Worm (Caenorhabditis elegans) whole organism, L2 larva: ENCODE data around the gene cdc-48.2.

Source experiments
- aly-2 ChIP-seq: fragments of 150-350 bp; optimal IDR thresholded peaks from 2 replicates; lab custom pipeline; 2014; ENCODE audit warnings: missing biosample characterization, missing genetic modification characterization
- ama-1 ChIP-seq: fragments of 150-350 bp; optimal IDR thresholded peaks from 2 replicates; lab custom pipeline; 2018; ENCODE audit warnings: inconsistent platforms
- blmp-1 ChIP-seq: sonication (generic microtip); optimal IDR thresholded peaks from 2 replicates; lab custom pipeline; 2017; ENCODE audit warnings: missing genetic modification characterization, mild to moderate bottlenecking, missing compliant biosample characterization, antibody characterized with exemption, moderate library complexity; ENCODE audit not compliant: insufficient read depth
- lin-39 ChIP-seq: fragments of 150-350 bp; optimal IDR thresholded peaks from 2 replicates; lab custom pipeline; 2014; ENCODE audit warnings: missing biosample characterization, missing genetic modification reagents, missing genetic modification characterization
- nhr-12 ChIP-seq: fragments of 150-350 bp; optimal IDR thresholded peaks from 2 replicates; lab custom pipeline; 2014; ENCODE audit warnings: missing biosample characterization, missing genetic modification characterization
- nhr-23 ChIP-seq: fragments of 150-350 bp; optimal IDR thresholded peaks from 2 replicates; lab custom pipeline; 2014; ENCODE audit warnings: missing biosample characterization, missing genetic modification reagents, missing genetic modification characterization
- nhr-237 ChIP-seq: fragments of 150-350 bp; optimal IDR thresholded peaks from 2 replicates; lab custom pipeline; 2014; ENCODE audit warnings: missing biosample characterization, missing genetic modification characterization
- nhr-77 ChIP-seq: fragments of 150-350 bp; optimal IDR thresholded peaks from 2 replicates; lab custom pipeline; 2014; ENCODE audit warnings: missing biosample characterization, missing genetic modification characterization

DNA sequence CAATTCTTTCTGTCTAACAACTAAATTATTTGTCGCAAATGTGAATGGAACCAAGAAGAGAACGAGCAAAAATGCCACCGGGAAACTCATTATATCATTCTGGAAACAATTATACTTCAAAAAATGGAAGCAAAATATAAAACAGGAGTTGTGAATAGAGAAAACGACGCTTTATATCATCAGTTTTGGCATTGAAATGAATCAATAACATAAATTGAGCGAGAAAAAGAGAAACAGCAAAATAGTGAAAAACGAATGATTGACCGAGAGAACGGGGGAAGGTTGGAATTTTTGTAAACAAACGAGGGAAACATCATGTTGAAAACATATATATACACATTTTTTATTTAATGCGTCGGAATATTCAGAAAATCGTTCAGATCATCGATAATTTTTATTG lies 1.5 kb upstream of the cdc-48.2 start, which contains the start of gene ctns-1:
- TF ChIP-seq nhr-237 (tag; lab: Kevin White, UChicago) (no peak), nhr-77 (tag; lab: Kevin White, UChicago) (no peak), nhr-12 (tag; lab: Kevin White, UChicago) (no peak), blmp-1 (tag; lab: Kevin White, UChicago) (no peak), lin-39 (tag; lab: Kevin White, UChicago) (no peak), ama-1 (lab: Kevin White, UChicago) (no peak), aly-2 (tag; lab: Kevin White, UChicago) (no peak), nhr-23 (tag; lab: Kevin White, UChicago) (no peak)
